Worm (Caenorhabditis elegans): ENCODE results near the gene Y50D4C.3.

Gene Y50D4C.3

DNA sequence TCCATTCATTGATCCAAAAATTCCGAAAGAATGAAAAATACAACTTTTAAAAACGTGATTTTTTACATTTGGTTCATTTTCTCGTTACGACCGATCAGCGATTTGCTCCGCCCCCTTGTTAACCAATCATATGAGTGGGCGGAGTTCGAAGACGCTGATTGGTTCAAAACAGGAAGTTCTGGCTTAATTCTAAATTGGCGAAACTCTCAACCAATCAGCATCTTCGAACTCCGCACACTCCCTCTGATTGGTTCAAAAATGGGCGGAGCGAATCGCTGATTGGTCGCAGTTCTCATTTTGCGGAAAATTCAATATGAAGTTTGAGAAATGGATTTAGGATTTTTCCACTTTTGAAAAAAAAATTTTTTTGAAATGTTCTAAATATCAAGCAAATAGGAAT, 784 bp upstream of the Y50D4C.3 start:
- TF ChIP-seq ama-1 (optimal IDR thresholded peaks at IDR 0.05) (no peak), tra-4 (tag; optimal IDR thresholded peaks at IDR 0.05) (no peak), ceh-13 (GFP tag; optimal IDR thresholded peaks at IDR 0.05) (no peak), B0310.2 (tag; optimal IDR thresholded peaks at IDR 0.05) (no peak), hmg-4 (GFP tag; optimal IDR thresholded peaks at IDR 0.05) (no peak), tbx-37 (GFP tag; conservative IDR thresholded peaks at IDR 0.05) (no peak), tbx-11 (GFP tag; IDR thresholded peaks at IDR 0.05) (no peak), scrt-1 (GFP tag; IDR thresholded peaks at IDR 0.05) (no peak)

DNA sequence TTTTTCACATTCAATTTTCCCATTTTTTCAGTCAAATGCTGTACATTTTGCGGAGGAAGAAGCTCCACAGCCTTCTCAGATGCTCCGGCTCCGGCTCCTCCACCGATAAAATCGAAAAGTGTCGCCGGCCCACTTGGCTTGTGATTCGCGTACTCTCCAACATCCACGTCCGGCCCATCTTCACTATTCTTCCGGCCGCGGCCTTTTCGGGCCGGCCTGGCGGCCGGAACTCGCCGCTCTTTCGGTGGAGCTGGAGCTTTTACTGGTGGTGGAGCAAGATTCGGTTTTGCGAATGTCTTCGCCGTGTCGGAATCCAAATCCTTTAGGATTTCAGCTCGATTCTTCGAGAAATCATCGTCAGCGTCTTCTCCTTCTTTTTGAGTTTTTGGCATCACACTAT, 2.5 kb downstream of the Y50D4C.3 start:
- TF ChIP-seq hmbx-1 (tag; optimal IDR thresholded peaks at IDR 0.05) (no peak), sea-1 (GFP tag; conservative IDR thresholded peaks at IDR 0.05) (no peak), hmg-4 (GFP tag; optimal IDR thresholded peaks at IDR 0.05) (no peak), tbx-37 (GFP tag; conservative IDR thresholded peaks at IDR 0.05) (no peak), pes-1 (GFP tag; IDR thresholded peaks at IDR 0.05) (no peak), tra-4 (tag; optimal IDR thresholded peaks at IDR 0.05) (no peak), flt-1 (GFP tag; IDR thresholded peaks at IDR 0.05) (no peak), ceh-13 (GFP tag; optimal IDR thresholded peaks at IDR 0.05) (no peak)

DNA sequence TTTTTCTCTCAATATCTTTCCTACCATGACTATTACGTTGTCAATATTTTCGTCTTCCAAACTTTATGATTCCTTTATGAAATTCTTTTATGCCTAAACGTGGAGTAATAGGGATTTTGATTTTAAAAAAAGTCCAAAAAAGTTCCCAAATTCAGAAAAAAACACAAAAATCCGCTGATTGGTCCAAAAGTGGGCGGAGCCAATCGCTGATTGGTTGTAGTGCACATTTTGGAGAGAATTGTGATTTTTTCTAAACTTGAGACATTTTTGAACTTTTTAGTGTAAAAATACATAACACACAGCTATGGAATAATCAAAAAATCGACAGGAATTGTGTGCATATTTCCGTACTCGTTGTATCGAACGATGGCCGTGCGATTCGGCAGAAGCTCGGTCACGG, 5.7 kb downstream of the Y50D4C.3 start:
- TF ChIP-seq ceh-13 (GFP tag; optimal IDR thresholded peaks at IDR 0.05) (no peak), sea-1 (GFP tag; conservative IDR thresholded peaks at IDR 0.05) (no peak), B0310.2 (tag; optimal IDR thresholded peaks at IDR 0.05) (no peak), F13C5.2 (tag; optimal IDR thresholded peaks at IDR 0.05) (no peak), hnd-1 (tag; optimal IDR thresholded peaks at IDR 0.05) (no peak), pes-1 (GFP tag; IDR thresholded peaks at IDR 0.05) (no peak), aly-1 (tag; optimal IDR thresholded peaks at IDR 0.05) (no peak), hmg-4 (GFP tag; optimal IDR thresholded peaks at IDR 0.05) (no peak), tbx-37 (GFP tag; conservative IDR thresholded peaks at IDR 0.05) (no peak), ets-7 (tag; optimal IDR thresholded peaks at IDR 0.05) (no peak), tra-4 (tag; optimal IDR thresholded peaks at IDR 0.05) (no peak), ama-1 (optimal IDR thresholded peaks at IDR 0.05) (no peak), scrt-1 (GFP tag; IDR thresholded peaks at IDR 0.05) (no peak), flt-1 (GFP tag; IDR thresholded peaks at IDR 0.05) (no peak), ceh-36 (tag; optimal IDR thresholded peaks at IDR 0.05) (no peak), hmbx-1 (tag; optimal IDR thresholded peaks at IDR 0.05) (no peak), tbx-11 (GFP tag; IDR thresholded peaks at IDR 0.05) (no peak)

DNA sequence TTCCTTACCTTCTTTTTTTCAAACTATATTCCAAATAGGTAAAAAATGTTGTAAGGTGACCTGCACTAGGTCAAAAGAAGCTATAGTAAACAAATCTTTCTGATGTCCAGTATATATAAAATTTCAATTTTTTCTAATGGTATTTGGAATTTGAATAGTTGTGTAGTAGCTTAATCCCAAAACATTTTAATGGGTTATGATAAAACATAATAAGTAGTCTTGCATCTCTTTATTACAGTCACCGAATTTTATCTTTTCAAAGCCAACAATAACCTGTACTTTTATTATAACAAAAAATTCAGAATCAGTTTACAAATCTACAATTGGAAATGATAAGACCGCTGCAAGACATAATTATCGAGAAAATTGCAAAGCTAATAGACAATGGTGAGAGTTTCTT, 27.6 kb downstream of the Y50D4C.3 start, which contains the start of gene H24K24.2:
TSS of gene H24K24.2 (plus strand) at position 301 of the 400 bp plus-strand sequence.
- TF ChIP-seq F13C5.2 (tag; optimal IDR thresholded peaks at IDR 0.05) (no peak), flt-1 (GFP tag; IDR thresholded peaks at IDR 0.05) (no peak), hmbx-1 (tag; optimal IDR thresholded peaks at IDR 0.05) (no peak), aly-1 (tag; optimal IDR thresholded peaks at IDR 0.05) (no peak), B0310.2 (tag; optimal IDR thresholded peaks at IDR 0.05) (no peak), scrt-1 (GFP tag; IDR thresholded peaks at IDR 0.05) (no peak), ama-1 (optimal IDR thresholded peaks at IDR 0.05) (no peak), tbx-37 (GFP tag; conservative IDR thresholded peaks at IDR 0.05) (no peak), pes-1 (GFP tag; IDR thresholded peaks at IDR 0.05) (no peak), sea-1 (GFP tag; conservative IDR thresholded peaks at IDR 0.05) (no peak), ets-7 (tag; optimal IDR thresholded peaks at IDR 0.05) (no peak), ceh-13 (GFP tag; optimal IDR thresholded peaks at IDR 0.05) (no peak)

DNA sequence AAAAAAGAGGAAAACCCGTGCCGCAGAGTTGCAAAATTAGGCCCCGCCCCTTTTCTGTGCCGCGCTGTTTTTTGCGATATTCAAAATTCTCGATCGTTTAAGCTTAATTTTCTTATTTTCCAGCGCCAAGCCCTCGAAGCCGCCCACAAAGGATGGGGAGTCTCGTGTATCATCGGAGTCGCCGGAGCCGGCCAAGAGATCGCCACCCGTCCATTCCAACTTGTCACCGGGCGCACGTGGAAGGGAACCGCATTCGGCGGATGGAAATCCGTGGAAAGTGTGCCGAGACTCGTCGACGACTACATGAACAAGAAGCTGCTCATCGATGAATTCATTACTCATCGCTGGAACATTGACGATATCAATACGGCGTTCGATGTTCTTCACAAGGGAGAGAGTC, 29.3 kb downstream of the Y50D4C.3 start:
- TF ChIP-seq ama-1 (optimal IDR thresholded peaks at IDR 0.05), result no peak
- no peak for TF ChIP-seq ets-7 (tag; optimal IDR thresholded peaks at IDR 0.05)
- no peak for TF ChIP-seq ceh-13 (GFP tag; optimal IDR thresholded peaks at IDR 0.05)
- TF ChIP-seq ceh-36 (tag; optimal IDR thresholded peaks at IDR 0.05), result no peak
- TF ChIP-seq pes-1 (GFP tag; IDR thresholded peaks at IDR 0.05), result no peak
- TF ChIP-seq F13C5.2 (tag; optimal IDR thresholded peaks at IDR 0.05), result no peak
- TF ChIP-seq hnd-1 (tag; optimal IDR thresholded peaks at IDR 0.05), result no peak
- no peak for TF ChIP-seq flt-1 (GFP tag; IDR thresholded peaks at IDR 0.05)
- no peak for TF ChIP-seq hmbx-1 (tag; optimal IDR thresholded peaks at IDR 0.05)
- no peak for TF ChIP-seq B0310.2 (tag; optimal IDR thresholded peaks at IDR 0.05)
- TF ChIP-seq tbx-11 (GFP tag; IDR thresholded peaks at IDR 0.05), result no peak
- no peak for TF ChIP-seq scrt-1 (GFP tag; IDR thresholded peaks at IDR 0.05)

DNA sequence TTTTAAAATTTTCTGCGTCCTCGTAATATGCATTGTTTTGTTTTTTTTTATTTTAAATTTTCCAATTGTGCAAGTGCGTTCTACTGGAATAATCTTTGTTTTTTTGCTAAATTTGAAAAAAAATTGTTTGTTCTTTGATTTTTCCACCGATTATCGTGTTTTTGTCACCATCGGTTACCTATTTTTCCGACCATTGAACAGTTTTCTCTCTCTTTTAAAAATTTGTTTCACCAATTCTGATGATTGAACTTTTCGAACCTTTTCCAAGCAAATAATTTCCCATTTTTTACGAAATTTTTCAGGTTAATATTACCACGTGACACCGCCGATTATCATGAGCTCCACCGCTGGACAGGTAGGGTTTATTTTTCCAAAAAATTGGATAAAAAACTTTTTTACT, 33.6 kb downstream of the Y50D4C.3 start, which contains the start of gene adh-5:
TSS of gene adh-5 (plus strand) at position 301 of the 400 bp plus-strand sequence.
- TF ChIP-seq pes-1 (GFP tag; IDR thresholded peaks at IDR 0.05) (no peak), tra-4 (tag; optimal IDR thresholded peaks at IDR 0.05) (no peak), hnd-1 (tag; optimal IDR thresholded peaks at IDR 0.05) (no peak), hmg-4 (GFP tag; optimal IDR thresholded peaks at IDR 0.05) (no peak), B0310.2 (tag; optimal IDR thresholded peaks at IDR 0.05) (no peak), ama-1 (optimal IDR thresholded peaks at IDR 0.05) (no peak), F13C5.2 (tag; optimal IDR thresholded peaks at IDR 0.05) (no peak), hmbx-1 (tag; optimal IDR thresholded peaks at IDR 0.05) (no peak), ceh-36 (tag; optimal IDR thresholded peaks at IDR 0.05) (no peak)

DNA sequence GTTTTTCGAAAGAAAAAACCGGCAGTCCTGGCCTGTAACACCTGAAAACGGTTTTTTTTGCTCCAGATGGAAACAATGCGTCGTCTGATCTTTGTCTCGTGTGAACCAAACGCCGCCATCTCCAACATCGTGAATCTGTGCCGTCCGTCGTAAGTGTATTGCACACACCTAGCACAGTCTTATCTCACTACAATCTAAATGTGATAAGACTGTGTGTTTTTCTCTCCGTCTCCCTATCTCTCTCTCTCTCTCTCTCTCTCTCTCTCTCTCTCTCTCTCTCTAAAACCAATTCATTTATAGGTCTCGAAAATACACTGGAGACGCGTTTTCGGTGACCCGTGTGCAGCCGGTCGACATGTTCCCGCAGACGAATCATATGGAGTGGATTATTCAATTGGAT, 34.5 kb downstream of the Y50D4C.3 start:
- TF ChIP-seq ceh-36 (tag; optimal IDR thresholded peaks at IDR 0.05) (no peak), flt-1 (GFP tag; IDR thresholded peaks at IDR 0.05) (no peak), hnd-1 (tag; optimal IDR thresholded peaks at IDR 0.05) (no peak), aly-1 (tag; optimal IDR thresholded peaks at IDR 0.05) (no peak), F13C5.2 (tag; optimal IDR thresholded peaks at IDR 0.05) (no peak), tbx-11 (GFP tag; IDR thresholded peaks at IDR 0.05) (no peak), hmg-4 (GFP tag; optimal IDR thresholded peaks at IDR 0.05) (no peak)

DNA sequence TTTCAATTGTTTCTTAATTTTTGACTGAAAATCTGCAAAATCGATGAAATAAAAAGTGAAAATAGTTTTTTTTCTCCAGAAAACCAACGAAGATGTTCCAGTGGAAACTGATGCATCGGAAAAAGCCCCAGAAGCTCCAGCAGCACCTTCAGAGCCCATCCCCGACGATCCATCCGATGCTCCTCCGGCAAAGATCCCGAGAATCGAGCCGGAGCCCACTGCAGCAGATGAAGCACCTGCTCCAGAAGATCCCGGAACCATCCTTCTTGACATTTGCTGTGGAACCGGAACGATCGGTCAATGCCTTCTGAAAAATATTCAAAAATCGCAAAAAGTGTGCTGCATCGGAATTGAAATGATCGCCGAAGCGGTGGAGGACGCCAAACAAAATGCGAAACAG, 36.4 kb downstream of the Y50D4C.3 start:
- TF ChIP-seq aly-1 (tag; optimal IDR thresholded peaks at IDR 0.05), result no peak
- no peak for TF ChIP-seq pes-1 (GFP tag; IDR thresholded peaks at IDR 0.05)
- no peak for TF ChIP-seq sea-1 (GFP tag; conservative IDR thresholded peaks at IDR 0.05)
- no peak for TF ChIP-seq ceh-13 (GFP tag; optimal IDR thresholded peaks at IDR 0.05)
- no peak for TF ChIP-seq flt-1 (GFP tag; IDR thresholded peaks at IDR 0.05)
